Worm (Caenorhabditis elegans): ENCODE data around the gene T21E8.6.

- TF ChIP-seq zag-1 (tag; optimal IDR thresholded peaks at IDR 0.05): no peak
- no peak for TF ChIP-seq nhr-11 (tag; optimal IDR thresholded peaks at IDR 0.05)
- no peak for TF ChIP-seq dpl-1 (GFP tag; optimal IDR thresholded peaks at IDR 0.05)
- no peak for TF ChIP-seq skn-1 (tag; optimal IDR thresholded peaks at IDR 0.05)
- no peak for TF ChIP-seq elt-2 (tag; optimal IDR thresholded peaks at IDR 0.05)
- TF ChIP-seq fkh-4 (tag; optimal IDR thresholded peaks at IDR 0.05; ENCODE audit: borderline replicate concordance): no peak
- no peak for TF ChIP-seq C34B4.2 (tag; optimal IDR thresholded peaks at IDR 0.05)
- no peak for TF ChIP-seq pag-3 (tag; optimal IDR thresholded peaks at IDR 0.05; ENCODE audit: borderline replicate concordance, insufficient read depth)
- no peak for TF ChIP-seq unc-130 (tag; optimal IDR thresholded peaks at IDR 0.05)
- no peak for TF ChIP-seq lin-14 (GFP tag; optimal IDR thresholded peaks at IDR 0.05)
Observed at ce11 chrX:10919613-10920012, 37.5 kb downstream of the T21E8.6 start, which contains the start of gene nstp-9.
